Worm (Caenorhabditis elegans) whole organism, late embryonic: Measurements from ENCODE around the gene arrd-6.

Experiments used
- C08G9.2 ChIP-seq: sonication (generic microtip); optimal IDR thresholded peaks from 2 replicates; lab custom pipeline; 2016; ENCODE audit warnings: mild to moderate bottlenecking, missing genetic modification characterization, moderate library complexity, missing compliant biosample characterization
- C38D4.7 ChIP-seq: fragments of 200-800 bp; sonication (Bioruptor generic); optimal IDR thresholded peaks from 2 replicates; lab custom pipeline; 2018; ENCODE audit warnings: mild to moderate bottlenecking, missing genetic modification characterization, moderate library complexity, missing compliant biosample characterization
- F13H6.1 ChIP-seq: sonication (generic microtip); optimal IDR thresholded peaks from 2 replicates; lab custom pipeline; 2016; ENCODE audit warnings: missing genetic modification characterization, missing compliant biosample characterization
- K02D7.2 ChIP-seq: sonication (generic microtip); optimal IDR thresholded peaks from 2 replicates; lab custom pipeline; 2017; ENCODE audit warnings: mild to moderate bottlenecking, missing genetic modification characterization, missing compliant biosample characterization
- T23F11.4 ChIP-seq: fragments of 200-800 bp; sonication (Bioruptor generic); optimal IDR thresholded peaks from 2 replicates; lab custom pipeline; 2018; ENCODE audit warnings: mild to moderate bottlenecking, missing genetic modification characterization, missing compliant biosample characterization
- Y22D7AL.16 ChIP-seq: sonication (generic microtip); optimal IDR thresholded peaks from 2 replicates; lab custom pipeline; 2016; ENCODE audit warnings: missing genetic modification characterization, missing compliant biosample characterization
- ahr-1 ChIP-seq: sonication (generic microtip); optimal IDR thresholded peaks from 2 replicates; lab custom pipeline; 2016; ENCODE audit warnings: missing genetic modification characterization, missing compliant biosample characterization
- ama-1 ChIP-seq: fragments of 150-350 bp; optimal IDR thresholded peaks from 2 replicates; lab custom pipeline; 2014
- ceh-14 ChIP-seq: sonication (generic microtip); optimal IDR thresholded peaks from 2 replicates; lab custom pipeline; 2016; ENCODE audit warnings: missing genotype, missing genetic modification characterization, missing compliant biosample characterization
- ceh-18 ChIP-seq: sonication (generic microtip); optimal IDR thresholded peaks from 2 replicates; lab custom pipeline; 2016; ENCODE audit warnings: missing genetic modification characterization, missing compliant biosample characterization
- ceh-19 ChIP-seq: fragments of 200-800 bp; sonication (Bioruptor generic); optimal IDR thresholded peaks from 2 replicates; lab custom pipeline; 2018; ENCODE audit warnings: mild to moderate bottlenecking, missing genetic modification characterization, missing compliant biosample characterization
- ceh-22 ChIP-seq: sonication (generic microtip); optimal IDR thresholded peaks from 2 replicates; lab custom pipeline; 2017; ENCODE audit warnings: missing biosample characterization, missing genetic modification characterization
- ceh-30 ChIP-seq: fragments of 150-350 bp; optimal IDR thresholded peaks from 2 replicates; lab custom pipeline; 2014; ENCODE audit warnings: missing biosample characterization, missing genetic modification characterization
- ceh-31 ChIP-seq: sonication (generic microtip); optimal IDR thresholded peaks from 2 replicates; lab custom pipeline; 2016; ENCODE audit warnings: missing genetic modification characterization, missing compliant biosample characterization
- ceh-45 ChIP-seq: fragments of 200-800 bp; sonication (Bioruptor generic); IDR thresholded peaks from 2 replicates; pipeline ENCODE4 v1.3.6; 2022; ENCODE audit warnings: missing genetic modification reagents, missing genetic modification characterization, missing compliant biosample characterization
- ceh-6 ChIP-seq: fragments of 200-800 bp; sonication (Bioruptor generic); optimal IDR thresholded peaks from 2 replicates; lab custom pipeline; 2018; ENCODE audit warnings: mild to moderate bottlenecking, missing genetic modification characterization, missing compliant biosample characterization
- ceh-9 ChIP-seq: sonication (generic microtip); optimal IDR thresholded peaks from 2 replicates; lab custom pipeline; 2016; ENCODE audit warnings: mild to moderate bottlenecking, missing genetic modification characterization, inconsistent platforms, missing compliant biosample characterization
- che-1 ChIP-seq: sonication (generic microtip); optimal IDR thresholded peaks from 2 replicates; lab custom pipeline; 2016; ENCODE audit warnings: mild to moderate bottlenecking, missing genetic modification characterization, missing compliant biosample characterization
- dmd-4 ChIP-seq: sonication (generic microtip); optimal IDR thresholded peaks from 2 replicates; lab custom pipeline; 2016; ENCODE audit warnings: borderline replicate concordance, missing genetic modification characterization, missing compliant biosample characterization
- fax-1 ChIP-seq: sonication (generic microtip); optimal IDR thresholded peaks from 2 replicates; lab custom pipeline; 2016; ENCODE audit warnings: missing genotype, missing genetic modification characterization, missing compliant biosample characterization
- fkh-10 ChIP-seq: fragments of 150-350 bp; optimal IDR thresholded peaks from 2 replicates; lab custom pipeline; 2014; ENCODE audit warnings: missing biosample characterization, missing genetic modification reagents, missing genetic modification characterization
- hlh-13 ChIP-seq: fragments of 200-800 bp; sonication (Bioruptor generic); optimal IDR thresholded peaks from 2 replicates; lab custom pipeline; 2018; ENCODE audit warnings: mild to moderate bottlenecking, missing genetic modification characterization, missing compliant biosample characterization
- hlh-6 ChIP-seq: sonication (generic microtip); optimal IDR thresholded peaks from 2 replicates; lab custom pipeline; 2016; ENCODE audit warnings: missing genotype, missing genetic modification characterization, missing compliant biosample characterization
- lim-6 ChIP-seq: sonication (generic microtip); optimal IDR thresholded peaks from 2 replicates; lab custom pipeline; 2016; ENCODE audit warnings: missing genetic modification characterization, missing compliant biosample characterization
- madf-2 ChIP-seq: sonication (generic microtip); optimal IDR thresholded peaks from 2 replicates; lab custom pipeline; 2017; ENCODE audit warnings: missing genetic modification characterization, missing compliant biosample characterization
- mec-3 ChIP-seq: sonication (generic microtip); optimal IDR thresholded peaks from 2 replicates; lab custom pipeline; 2016; ENCODE audit warnings: borderline replicate concordance, missing genetic modification characterization, missing compliant biosample characterization
- nfya-1 ChIP-seq: sonication (generic microtip); optimal IDR thresholded peaks from 2 replicates; lab custom pipeline; 2017; ENCODE audit warnings: missing genetic modification characterization, mild to moderate bottlenecking, missing compliant biosample characterization, antibody characterized with exemption, moderate library complexity
- pax-1 ChIP-seq: fragments of 150-350 bp; optimal IDR thresholded peaks from 2 replicates; lab custom pipeline; 2014; ENCODE audit warnings: missing biosample characterization, missing genetic modification characterization
- pqm-1 ChIP-seq: sonication (generic microtip); optimal IDR thresholded peaks from 2 replicates; lab custom pipeline; 2016; ENCODE audit warnings: missing genetic modification characterization, missing compliant biosample characterization
- pros-1 ChIP-seq: fragments of 150-350 bp; optimal IDR thresholded peaks from 2 replicates; lab custom pipeline; 2014; ENCODE audit warnings: missing biosample characterization, missing genetic modification reagents, missing genetic modification characterization
- sdc-2 ChIP-seq: sonication (generic microtip); optimal IDR thresholded peaks from 2 replicates; lab custom pipeline; 2016; ENCODE audit warnings: missing genotype, missing genetic modification characterization, missing compliant biosample characterization
- tbx-2 ChIP-seq: sonication (generic microtip); optimal IDR thresholded peaks from 2 replicates; lab custom pipeline; 2016; ENCODE audit warnings: missing genetic modification characterization, missing compliant biosample characterization
- tbx-7 ChIP-seq: sonication (generic microtip); optimal IDR thresholded peaks from 2 replicates; lab custom pipeline; 2016; ENCODE audit warnings: missing genotype, missing genetic modification characterization, missing compliant biosample characterization
- zip-5 ChIP-seq: sonication (generic microtip); optimal IDR thresholded peaks from 2 replicates; lab custom pipeline; 2016; ENCODE audit warnings: missing genetic modification characterization, missing compliant biosample characterization
- ztf-16 ChIP-seq: sonication (generic microtip); optimal IDR thresholded peaks from 2 replicates; lab custom pipeline; 2017; ENCODE audit warnings: missing genetic modification characterization, missing compliant biosample characterization

The arrd-6 gene

ce11 chrII:11185728-11186127 lies 43.2 kb downstream of the arrd-6 start, which contains the start of gene sfxn-1.2:
Gene sfxn-1.2, plus strand, starts transcription at chrII:11186028.
- TF ChIP-seq ceh-22 (no peak), ama-1 (lab: Kevin White, UChicago) (no peak), dmd-4 (tag; lab: Kevin White, UChicago) (no peak), ceh-6 (GFP tag; lab: Kevin White, UChicago) (no peak), hlh-6 (tag; lab: Kevin White, UChicago) (no peak), fkh-10 (no peak), ceh-18 (no peak), fax-1 (tag; lab: Kevin White, UChicago) (no peak), tbx-2 (tag; lab: Kevin White, UChicago) (no peak), sdc-2 (tag; lab: Kevin White, UChicago) (no peak), pros-1 (no peak)

ce11 chrII:11188026-11188425 lies 45.5 kb downstream of the arrd-6 start, which contains the start of gene F37H8.5:
Gene F37H8.5, plus strand, starts transcription at chrII:11188206.
- TF ChIP-seq pqm-1 (tag; lab: Kevin White, UChicago): no peak
- TF ChIP-seq K02D7.2: no peak
- TF ChIP-seq C38D4.7: no peak
- no peak for TF ChIP-seq Y22D7AL.16 (tag; lab: Kevin White, UChicago)
- no peak for TF ChIP-seq ceh-31
- no peak for TF ChIP-seq ceh-45 (GFP tag; lab: Robert Waterston, UW)
- no peak for TF ChIP-seq zip-5
- TF ChIP-seq sdc-2 (tag; lab: Kevin White, UChicago): no peak

ce11 chrII:11192488-11192887 lies 49.9 kb downstream of the arrd-6 start:
- no peak for TF ChIP-seq pros-1
- TF ChIP-seq lim-6 (tag; lab: Kevin White, UChicago): no peak
- no peak for TF ChIP-seq ceh-19 (GFP tag; lab: Kevin White, UChicago)
- no peak for TF ChIP-seq C08G9.2 (tag; lab: Kevin White, UChicago)
- TF ChIP-seq ceh-30 (tag; lab: Kevin White, UChicago): no peak
- no peak for TF ChIP-seq fax-1 (tag; lab: Kevin White, UChicago)
- TF ChIP-seq, all 69 proteins: peak for 0

DNA sequence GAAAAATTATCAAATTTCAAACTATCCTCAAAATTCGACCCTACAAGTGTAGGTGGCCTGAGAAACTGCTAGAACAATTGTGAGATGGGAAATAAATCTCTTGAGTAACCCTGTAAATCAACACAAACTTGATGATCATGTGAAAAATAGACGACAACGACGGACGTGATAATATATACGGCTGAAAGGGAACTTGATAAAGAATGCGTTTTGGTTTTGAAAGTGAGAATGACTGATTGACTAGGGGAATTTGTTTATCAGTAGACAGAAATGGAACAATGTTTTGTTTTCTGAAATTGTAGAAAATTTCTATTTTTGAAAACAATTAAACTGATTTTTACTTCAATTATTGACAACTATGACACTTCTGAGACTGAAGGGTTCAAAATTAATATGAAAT lies 51.0 kb downstream of the arrd-6 start:
- TF ChIP-seq madf-2 (tag; lab: Kevin White, UChicago): no peak
- no peak for TF ChIP-seq ama-1 (lab: Kevin White, UChicago)
- TF ChIP-seq ceh-14 (tag; lab: Kevin White, UChicago): no peak
- no peak for TF ChIP-seq tbx-7 (tag; lab: Kevin White, UChicago)
- TF ChIP-seq pax-1 (tag; lab: Kevin White, UChicago): no peak
- TF ChIP-seq che-1: no peak
- TF ChIP-seq ztf-16 (tag; lab: Kevin White, UChicago): no peak
- TF ChIP-seq T23F11.4 (GFP tag; lab: Kevin White, UChicago): no peak
- no peak for TF ChIP-seq hlh-13 (GFP tag; lab: Kevin White, UChicago)
- no peak for TF ChIP-seq ahr-1 (tag; lab: Kevin White, UChicago)
- TF ChIP-seq ceh-9 (tag; lab: Kevin White, UChicago): no peak
- no peak for TF ChIP-seq nfya-1 (tag; lab: Kevin White, UChicago)
- no peak for TF ChIP-seq pros-1
- TF ChIP-seq ceh-45 (GFP tag; lab: Robert Waterston, UW): no peak
- no peak for TF ChIP-seq F13H6.1
- TF ChIP-seq Y22D7AL.16 (tag; lab: Kevin White, UChicago): no peak
- TF ChIP-seq mec-3: no peak
